Fruit fly (Drosophila melanogaster) whole organism, wandering third instar larva: ENCODE data around the gene CG33688.
A peak's percentile ranks its signal among the peaks of the same experiment; 100 is the strongest.

Experiments used
- Abd-B ChIP-seq: fragments of >200 bp; optimal IDR thresholded peaks from 2 replicates; lab custom pipeline; 2017; ENCODE audit warnings: missing biosample characterization, missing genetic modification characterization
- CG32264 ChIP-seq: fragments of 200-800 bp; sonication (Bioruptor generic); optimal IDR thresholded peaks from 2 replicates; lab custom pipeline; 2016; ENCODE audit warnings: missing biosample characterization, missing genetic modification characterization
- CG9705 ChIP-seq: fragments of 200-800 bp; sonication (Bioruptor generic); optimal IDR thresholded peaks from 2 replicates; lab custom pipeline; 2018; ENCODE audit warnings: missing biosample characterization, mild to moderate bottlenecking, missing genetic modification characterization
- CrebA ChIP-seq: fragments of 200-800 bp; sonication (Bioruptor generic); optimal IDR thresholded peaks from 2 replicates; lab custom pipeline; 2016; ENCODE audit warnings: missing biosample characterization, mild to moderate bottlenecking, missing genetic modification characterization, borderline replicate concordance
- Dfd ChIP-seq: fragments of >200 bp; optimal IDR thresholded peaks from 2 replicates; lab custom pipeline; 2017; ENCODE audit warnings: missing biosample characterization, missing genetic modification characterization
- Dif ChIP-seq: fragments of 200-275, 200-300 bp; sonication (Bioruptor generic); optimal IDR thresholded peaks from 2 replicates; lab custom pipeline; 2018; ENCODE audit warnings: missing biosample characterization, missing genetic modification characterization; ENCODE audit not compliant: partially characterized antibody
- GATAd ChIP-seq: sonication (Bioruptor generic); optimal IDR thresholded peaks from 2 replicates; lab custom pipeline; 2016; ENCODE audit warnings: missing biosample characterization, missing genetic modification characterization
- HLH106 ChIP-seq: fragments of 200-800 bp; optimal IDR thresholded peaks from 3 replicates; lab custom pipeline; 2019; ENCODE audit warnings: missing biosample characterization, mild to moderate bottlenecking, missing genetic modification characterization, moderate library complexity
- Hnf4 ChIP-seq: fragments of 200-800 bp; sonication (Bioruptor generic); optimal IDR thresholded peaks from 2 replicates; lab custom pipeline; 2016; ENCODE audit warnings: missing biosample characterization, mild to moderate bottlenecking, missing genetic modification characterization
- Hr78 ChIP-seq: fragments of >200 bp; optimal IDR thresholded peaks from 2 replicates; lab custom pipeline; 2017; ENCODE audit warnings: missing biosample characterization, missing genetic modification characterization
- Hr83 ChIP-seq: fragments of 200-300 bp; sonication (Bioruptor generic); optimal IDR thresholded peaks from 2 replicates; lab custom pipeline; 2016; ENCODE audit warnings: missing biosample characterization, mild to moderate bottlenecking, missing genetic modification characterization, moderate library complexity; ENCODE audit not compliant: poor library complexity, severe bottlenecking
- Jra ChIP-seq: sonication (Bioruptor generic); optimal IDR thresholded peaks from 2 replicates; lab custom pipeline; 2016; ENCODE audit warnings: missing biosample characterization, missing genetic modification characterization
- Mio ChIP-seq: sonication (Bioruptor generic); optimal IDR thresholded peaks from 2 replicates; lab custom pipeline; 2016; ENCODE audit warnings: missing biosample characterization, missing genetic modification characterization
- Myc ChIP-seq: fragments of >200 bp; optimal IDR thresholded peaks from 2 replicates; lab custom pipeline; 2017
- N ChIP-seq: fragments of >200 bp; optimal IDR thresholded peaks from 2 replicates; lab custom pipeline; 2018; ENCODE audit warnings: missing biosample characterization, missing external identifiers, missing genetic modification characterization
- OdsH ChIP-seq: fragments of 200-800 bp; sonication (Bioruptor generic); optimal IDR thresholded peaks from 2 replicates; lab custom pipeline; 2016; ENCODE audit warnings: missing biosample characterization, mild to moderate bottlenecking, missing genetic modification characterization
- Rel ChIP-seq, 2 experiments: fragments of 200-800 bp; sonication (Bioruptor generic) in 1 of 2; optimal IDR thresholded peaks; 2 replicates in 1 of 2; 3 replicates in 1 of 2; lab custom pipeline; 2016 to 2019; ENCODE audit warnings: mild to moderate bottlenecking in 2 of 2, missing biosample characterization in 2 of 2, missing genetic modification characterization in 2 of 2, moderate library complexity in 1 of 2
- Sp1 ChIP-seq: fragments of 200-800 bp; sonication (Bioruptor generic); optimal IDR thresholded peaks from 3 replicates; lab custom pipeline; 2019; ENCODE audit warnings: missing biosample characterization, mild to moderate bottlenecking, missing genetic modification characterization, moderate library complexity
- Vsx2 ChIP-seq: fragments of 200-300, 225-300 bp; sonication (Bioruptor generic); optimal IDR thresholded peaks from 2 replicates; lab custom pipeline; 2018; ENCODE audit warnings: missing biosample characterization, missing genetic modification characterization; ENCODE audit not compliant: partially characterized antibody
- br ChIP-seq: fragments of 200-800 bp; sonication (Bioruptor generic); optimal IDR thresholded peaks from 2 replicates; lab custom pipeline; 2016; ENCODE audit warnings: missing biosample characterization, missing genetic modification characterization
- brk ChIP-seq: fragments of 200-800 bp; sonication (Bioruptor generic); optimal IDR thresholded peaks from 2 replicates; lab custom pipeline; 2016; ENCODE audit warnings: missing biosample characterization, mild to moderate bottlenecking, missing genetic modification characterization
- dl ChIP-seq, 2 experiments: fragments of 175-275, 200-275 bp in 1 of 2; fragments of 200-275 bp in 1 of 2; sonication (Bioruptor generic); optimal IDR thresholded peaks; lab custom pipeline; 2018; ENCODE audit warnings: mild to moderate bottlenecking in 2 of 2, missing biosample characterization in 2 of 2, missing genetic modification characterization in 2 of 2, moderate library complexity in 2 of 2; ENCODE audit not compliant: partially characterized antibody in 2 of 2, insufficient read depth in 1 of 2
- dmrt93B ChIP-seq: fragments of 200-800 bp; sonication (Bioruptor generic); optimal IDR thresholded peaks from 2 replicates; lab custom pipeline; 2018; ENCODE audit warnings: missing biosample characterization, mild to moderate bottlenecking, missing genetic modification characterization
- dsf ChIP-seq: sonication (Bioruptor generic); optimal IDR thresholded peaks from 2 replicates; lab custom pipeline; 2016; ENCODE audit warnings: missing biosample characterization, missing genetic modification characterization, borderline replicate concordance
- ey ChIP-seq: fragments of 200-800 bp; sonication (Bioruptor generic); optimal IDR thresholded peaks from 2 replicates; lab custom pipeline; 2016; ENCODE audit warnings: missing biosample characterization, missing genetic modification characterization
- foxo ChIP-seq, 2 experiments: fragments of 200-800 bp; sonication (Bioruptor generic); optimal IDR thresholded peaks; 2 replicates in 1 of 2; 3 replicates in 1 of 2; lab custom pipeline; 2016 to 2017; ENCODE audit warnings: missing biosample characterization in 2 of 2, missing genetic modification characterization in 2 of 2
- fru ChIP-seq: fragments of 200-800 bp; sonication (Bioruptor generic); optimal IDR thresholded peaks from 3 replicates; lab custom pipeline; 2016; ENCODE audit warnings: missing biosample characterization, mild to moderate bottlenecking, missing genetic modification characterization
- h ChIP-seq: fragments of 200-800 bp; sonication (Bioruptor generic); optimal IDR thresholded peaks from 3 replicates; lab custom pipeline; 2016; ENCODE audit warnings: missing biosample characterization, mild to moderate bottlenecking, missing genetic modification characterization
- jim ChIP-seq: fragments of 175-275, 200-325 bp; sonication (Bioruptor generic); optimal IDR thresholded peaks from 2 replicates; lab custom pipeline; 2016; ENCODE audit warnings: missing biosample characterization, mild to moderate bottlenecking, missing genetic modification characterization
- lola ChIP-seq: fragments of >200 bp; optimal IDR thresholded peaks from 2 replicates; lab custom pipeline; 2017; ENCODE audit warnings: missing biosample characterization, missing genetic modification characterization
- pan ChIP-seq: fragments of >200 bp; optimal IDR thresholded peaks from 2 replicates; lab custom pipeline; 2017
- psq ChIP-seq: fragments of 200-800 bp; sonication (Bioruptor generic); optimal IDR thresholded peaks from 3 replicates; lab custom pipeline; 2017; ENCODE audit warnings: missing biosample characterization, mild to moderate bottlenecking, missing genetic modification characterization, moderate library complexity
- rgr ChIP-seq: fragments of 200-800 bp; sonication (Bioruptor generic); optimal IDR thresholded peaks from 3 replicates; lab custom pipeline; 2016; ENCODE audit warnings: missing biosample characterization, mild to moderate bottlenecking, missing genetic modification characterization
- sage ChIP-seq: fragments of 200-800 bp; sonication (Bioruptor generic); optimal IDR thresholded peaks from 2 replicates; lab custom pipeline; 2016; ENCODE audit warnings: missing biosample characterization, mild to moderate bottlenecking, missing genetic modification characterization
- sv ChIP-seq: fragments of 200-800 bp; sonication (Bioruptor generic); optimal IDR thresholded peaks from 3 replicates; lab custom pipeline; 2016; ENCODE audit warnings: missing biosample characterization, missing genetic modification characterization
- tai ChIP-seq: sonication (Bioruptor generic); optimal IDR thresholded peaks from 2 replicates; lab custom pipeline; 2016; ENCODE audit warnings: missing biosample characterization, missing genetic modification characterization
- usp ChIP-seq: fragments of >200 bp; optimal IDR thresholded peaks from 2 replicates; lab custom pipeline; 2017; ENCODE audit warnings: missing biosample characterization, missing genetic modification characterization
- woc ChIP-seq: sonication (Bioruptor generic); optimal IDR thresholded peaks from 2 replicates; lab custom pipeline; 2016; ENCODE audit warnings: missing biosample characterization, mild to moderate bottlenecking, missing genetic modification characterization

Gene CG33688

dm6 chr3L:16165356-16166168, 33.5 kb upstream of the CG33688 start:
- TF ChIP-seq psq (GFP tag; lab: Kevin White, UChicago): peak; percentile 62
- no peak for TF ChIP-seq pan (lab: Kevin White, UChicago)
- no peak for TF ChIP-seq Hr83 (GFP tag; lab: Kevin White, UChicago)
- no peak for TF ChIP-seq Mio (GFP tag; lab: Kevin White, UChicago)
- TF ChIP-seq ey (GFP tag; lab: Kevin White, UChicago): peak; percentile 85
- peak; percentile 4 for TF ChIP-seq sv (GFP tag; lab: Kevin White, UChicago)
- TF ChIP-seq jim: peak; percentile 15
- no peak for TF ChIP-seq GATAd (GFP tag; lab: Kevin White, UChicago)
- no peak for TF ChIP-seq Vsx2
- TF ChIP-seq OdsH (GFP tag; lab: Kevin White, UChicago): peak; percentile 76
- TF ChIP-seq foxo (GFP tag; optimal IDR thresholded peaks at IDR 0.05; lab: Kevin White, UChicago): peak in 1 of 2 experiments; percentile 81
- peak; percentile 47 for TF ChIP-seq sage (GFP tag; lab: Kevin White, UChicago)
- peak; percentile 78 for TF ChIP-seq rgr (GFP tag; lab: Kevin White, UChicago)
- no peak for TF ChIP-seq N (GFP tag; lab: Kevin White, UChicago)
- TF ChIP-seq tai (GFP tag; lab: Kevin White, UChicago): no peak
- TF ChIP-seq CG32264 (GFP tag; lab: Kevin White, UChicago): peak; percentile 50
- TF ChIP-seq HLH106 (tag; lab: Kevin White, UChicago): peak; percentile 49
- no peak for TF ChIP-seq dsf (GFP tag; lab: Kevin White, UChicago)
- peak; percentile 81 for TF ChIP-seq h
- TF ChIP-seq br: peak; percentile 76
- TF ChIP-seq brk (GFP tag; lab: Kevin White, UChicago): no peak
- no peak for TF ChIP-seq usp (GFP tag; lab: Kevin White, UChicago)
- TF ChIP-seq Myc (lab: Kevin White, UChicago): no peak
- TF ChIP-seq Hnf4 (GFP tag; lab: Kevin White, UChicago): peak; percentile 90
- no peak for TF ChIP-seq Hr78 (GFP tag; lab: Kevin White, UChicago)
- peak; percentile 77 for TF ChIP-seq CrebA (GFP tag; lab: Kevin White, UChicago)
- peak; percentile 60 for TF ChIP-seq woc (GFP tag; lab: Kevin White, UChicago)
- TF ChIP-seq dmrt93B (GFP tag; lab: Kevin White, UChicago): peak; percentile 41
- TF ChIP-seq Rel (GFP tag; optimal IDR thresholded peaks at IDR 0.05; lab: Kevin White, UChicago): no peak
- TF ChIP-seq Rel (tag; optimal IDR thresholded peaks at IDR 0.05; lab: Kevin White, UChicago): peak; percentile 46
- peak; percentile 29 for TF ChIP-seq Sp1 (GFP tag; lab: Kevin White, UChicago)
- TF ChIP-seq CG9705 (GFP tag; lab: Kevin White, UChicago): no peak
- no peak for TF ChIP-seq Dif (GFP tag; lab: Kevin White, UChicago)
- TF ChIP-seq lola: no peak
- no peak for TF ChIP-seq dl (GFP tag; optimal IDR thresholded peaks at IDR 0.05; lab: Kevin White, UChicago; ENCODE audit: insufficient read depth in 1 of 2, partially characterized antibody in 2 of 2)
- TF ChIP-seq Jra (GFP tag; lab: Kevin White, UChicago): peak; percentile 15
- TF ChIP-seq Dfd (GFP tag; lab: Kevin White, UChicago): no peak
- no peak for TF ChIP-seq Abd-B
- peak; percentile 78 for TF ChIP-seq fru (GFP tag; lab: Kevin White, UChicago)
